Worm (Caenorhabditis elegans): ENCODE results near the gene B0244.6.

- TF ChIP-seq him-1 (tag; optimal IDR thresholded peaks at IDR 0.05) (no peak), W03F9.2 (tag; optimal IDR thresholded peaks at IDR 0.05) (no peak)
Observed at ce11 chrIII:5744579-5744978, 6.8 kb downstream of the B0244.6 start, which contains the start of gene B0244.5.

Data from whole organism, L4/young adult.